Worm (Caenorhabditis elegans) whole organism, L3 larva: ENCODE measurements around the gene eri-9.

Experiments used
- ZK546.5 ChIP-seq: sonication (generic microtip); optimal IDR thresholded peaks from 2 replicates; lab custom pipeline; 2017; ENCODE audit warnings: missing biosample characterization, missing genetic modification characterization
- eor-1 ChIP-seq, 2 experiments: fragments of 150-350 bp; optimal IDR thresholded peaks; 2 replicates each; lab custom pipeline; 2014 to 2018; ENCODE audit warnings: missing biosample characterization in 2 of 2, missing genetic modification characterization in 2 of 2
- fkh-10 ChIP-seq: sonication (generic microtip); optimal IDR thresholded peaks from 2 replicates; lab custom pipeline; 2017; ENCODE audit warnings: missing biosample characterization, missing genetic modification reagents, missing genetic modification characterization
- nfya-1 ChIP-seq: sonication (generic microtip); optimal IDR thresholded peaks from 2 replicates; lab custom pipeline; 2017; ENCODE audit warnings: missing genetic modification characterization, mild to moderate bottlenecking, missing compliant biosample characterization, antibody characterized with exemption, moderate library complexity; ENCODE audit not compliant: insufficient read depth
- nhr-12 ChIP-seq: fragments of 150-350 bp; optimal IDR thresholded peaks from 2 replicates; lab custom pipeline; 2014; ENCODE audit warnings: missing biosample characterization, missing genetic modification characterization
- nhr-237 ChIP-seq: fragments of 150-350 bp; optimal IDR thresholded peaks from 2 replicates; lab custom pipeline; 2014; ENCODE audit warnings: missing biosample characterization, missing genetic modification characterization
- snpc-4 ChIP-seq: fragments of 150-350 bp; optimal IDR thresholded peaks from 2 replicates; lab custom pipeline; 2014; ENCODE audit warnings: missing biosample characterization, missing genetic modification characterization
- zag-1 ChIP-seq: fragments of 150-350 bp; optimal IDR thresholded peaks from 2 replicates; lab custom pipeline; 2014; ENCODE audit warnings: missing biosample characterization, missing genetic modification characterization

ce11 chrIII:4899035-4899578 lies 33.1 kb upstream of the eri-9 start, which contains the start of gene nhl-2:
- TF ChIP-seq eor-1 (tag; optimal IDR thresholded peaks at IDR 0.05; lab: Kevin White, UChicago) (no peak), nfya-1 (tag; lab: Kevin White, UChicago) (no peak), fkh-10 (GFP tag; lab: Kevin White, UChicago) (no peak), nhr-12 (no peak), zag-1 (tag; lab: Kevin White, UChicago) (no peak), snpc-4 (tag; lab: Kevin White, UChicago) (no peak), ZK546.5 (tag; lab: Kevin White, UChicago) (no peak), nhr-237 (no peak)
